Fruit fly (Drosophila melanogaster) whole organism, wandering third instar larva: Measurements from ENCODE around the gene CG4962.

ENCODE experiments used
- HLH106 ChIP-seq: fragments of 200-800 bp; optimal IDR thresholded peaks from 3 replicates; lab custom pipeline; 2019; ENCODE audit warnings: missing biosample characterization, mild to moderate bottlenecking, missing genetic modification characterization, moderate library complexity
- Hr83 ChIP-seq: fragments of 200-300 bp; sonication (Bioruptor generic); optimal IDR thresholded peaks from 2 replicates; lab custom pipeline; 2016; ENCODE audit warnings: missing biosample characterization, mild to moderate bottlenecking, missing genetic modification characterization, moderate library complexity; ENCODE audit not compliant: poor library complexity, severe bottlenecking
- Rel ChIP-seq, 2 experiments: fragments of 200-800 bp; sonication (Bioruptor generic) in 1 of 2; optimal IDR thresholded peaks; 2 replicates in 1 of 2; 3 replicates in 1 of 2; lab custom pipeline; 2016 to 2019; ENCODE audit warnings: mild to moderate bottlenecking in 2 of 2, missing biosample characterization in 2 of 2, missing genetic modification characterization in 2 of 2, moderate library complexity in 1 of 2
- brk ChIP-seq: fragments of 200-800 bp; sonication (Bioruptor generic); optimal IDR thresholded peaks from 2 replicates; lab custom pipeline; 2016; ENCODE audit warnings: missing biosample characterization, mild to moderate bottlenecking, missing genetic modification characterization
- sage ChIP-seq: fragments of 200-800 bp; sonication (Bioruptor generic); optimal IDR thresholded peaks from 2 replicates; lab custom pipeline; 2016; ENCODE audit warnings: missing biosample characterization, mild to moderate bottlenecking, missing genetic modification characterization

DNA sequence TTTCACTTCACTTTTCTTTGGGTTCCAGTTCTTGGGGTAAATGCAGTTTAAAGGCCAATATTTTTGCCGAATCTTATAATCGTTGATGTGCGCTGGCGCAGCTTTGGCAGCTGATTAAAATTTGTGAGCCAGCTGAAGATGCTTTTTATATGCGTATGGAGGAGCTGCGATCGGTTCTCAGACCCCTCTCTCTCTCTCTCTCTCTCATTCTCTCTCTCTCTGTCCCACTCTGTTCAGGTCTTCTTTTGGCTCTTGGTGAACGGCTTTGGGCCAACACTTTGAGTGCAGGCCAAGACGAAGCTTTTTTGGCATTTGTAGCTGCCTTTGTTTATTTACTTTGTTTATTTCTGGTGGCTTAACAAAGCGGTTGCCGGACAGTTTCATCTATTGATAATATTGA lies 7.0 kb downstream of the CG4962 start, which contains the start of gene CG13046:
- TF ChIP-seq sage (GFP tag; lab: Kevin White, UChicago) (no peak), brk (GFP tag; lab: Kevin White, UChicago) (no peak), Rel (GFP tag; optimal IDR thresholded peaks at IDR 0.05; lab: Kevin White, UChicago) (no peak), Rel (tag; optimal IDR thresholded peaks at IDR 0.05; lab: Kevin White, UChicago) (no peak), Hr83 (GFP tag; lab: Kevin White, UChicago) (no peak), HLH106 (tag; lab: Kevin White, UChicago) (no peak)
